Fruit fly (Drosophila melanogaster) whole organism, embryonic: Measurements from ENCODE around the gene CG5910.

Experiments
- Asciz ChIP-seq: fragments of 200-800 bp; sonication (Bioruptor generic); optimal IDR thresholded peaks from 2 replicates; lab custom pipeline; 2017; ENCODE audit warnings: missing biosample characterization, mild to moderate bottlenecking, missing genetic modification characterization, missing genetic modification reagents
- CG10366 ChIP-seq: fragments of 200-800 bp; sonication (Bioruptor generic); IDR thresholded peaks from 2 replicates; pipeline ENCODE4 v1.3.6; 2022; ENCODE audit warnings: missing biosample characterization, missing genetic modification characterization
- CG10431 ChIP-seq: fragments of 200-800 bp; sonication (Bioruptor generic); optimal IDR thresholded peaks from 3 replicates; lab custom pipeline; 2018; ENCODE audit warnings: missing biosample characterization, mild to moderate bottlenecking, missing genetic modification characterization
- CG11247 ChIP-seq: fragments of 200-800 bp; sonication (Bioruptor generic); IDR thresholded peaks from 2 replicates; pipeline ENCODE4 v1.3.6; 2022; ENCODE audit warnings: missing biosample characterization, missing genetic modification characterization
- CG11456 ChIP-seq: fragments of 200-800 bp; sonication (Bioruptor generic); IDR thresholded peaks from 3 replicates; pipeline ENCODE4 v1.3.6; 2022; ENCODE audit warnings: missing biosample characterization, missing genetic modification characterization
- CG13296 ChIP-seq: fragments of 200-800 bp; sonication (Bioruptor generic); optimal IDR thresholded peaks from 3 replicates; lab custom pipeline; 2018; ENCODE audit warnings: missing biosample characterization, mild to moderate bottlenecking, missing genetic modification characterization
- CG13424 ChIP-seq: fragments of 200-800 bp; sonication (Bioruptor generic); optimal IDR thresholded peaks from 2 replicates; lab custom pipeline; 2019; ENCODE audit warnings: missing biosample characterization, mild to moderate bottlenecking, missing genetic modification characterization, moderate library complexity
- CG15011 ChIP-seq: fragments of 200-800 bp; sonication (Bioruptor generic); optimal IDR thresholded peaks from 3 replicates; lab custom pipeline; 2018; ENCODE audit warnings: missing biosample characterization, mild to moderate bottlenecking, missing genetic modification characterization
- CG1647 ChIP-seq: fragments of 200-800 bp; sonication (Bioruptor generic); optimal IDR thresholded peaks from 3 replicates; lab custom pipeline; 2016; ENCODE audit warnings: missing biosample characterization, missing genetic modification characterization
- CG2199 ChIP-seq: fragments of 200-800 bp; sonication (Bioruptor generic); IDR thresholded peaks from 3 replicates; pipeline ENCODE4 v1.3.6; 2022; ENCODE audit warnings: missing biosample characterization, missing genetic modification characterization
- CG2875 ChIP-seq: fragments of 200-800 bp; sonication (Bioruptor generic); optimal IDR thresholded peaks from 2 replicates; lab custom pipeline; 2017; ENCODE audit warnings: missing biosample characterization, mild to moderate bottlenecking, missing genetic modification characterization, missing genetic modification reagents
- CG33557 ChIP-seq: fragments of 200-800 bp; sonication (Bioruptor generic); optimal IDR thresholded peaks from 2 replicates; lab custom pipeline; 2019; ENCODE audit warnings: missing biosample characterization, mild to moderate bottlenecking, missing genetic modification characterization, moderate library complexity
- CG3407 ChIP-seq: fragments of 200-800 bp; sonication (Bioruptor generic); optimal IDR thresholded peaks from 2 replicates; lab custom pipeline; 2018; ENCODE audit warnings: missing biosample characterization, mild to moderate bottlenecking, missing genetic modification characterization
- CG34376 ChIP-seq: fragments of 200-800 bp; sonication (Bioruptor generic); optimal IDR thresholded peaks from 2 replicates; lab custom pipeline; 2018; ENCODE audit warnings: missing biosample characterization, mild to moderate bottlenecking, missing genetic modification characterization
- CG42726 ChIP-seq: fragments of 200-800 bp; sonication (Bioruptor generic); IDR thresholded peaks from 2 replicates; pipeline ENCODE4 v1.3.6; 2022; ENCODE audit warnings: missing biosample characterization, missing genetic modification characterization; ENCODE audit not compliant: partially characterized antibody
- CG4617 ChIP-seq: fragments of 200-800 bp; sonication (Bioruptor generic); optimal IDR thresholded peaks from 3 replicates; lab custom pipeline; 2016; ENCODE audit warnings: missing biosample characterization, missing genetic modification characterization, borderline replicate concordance
- CG6254 ChIP-seq: fragments of 200-800 bp; sonication (Bioruptor generic); optimal IDR thresholded peaks from 3 replicates; lab custom pipeline; 2017; ENCODE audit warnings: mild to moderate bottlenecking, missing biosample characterization, missing genetic modification reagents, missing genetic modification characterization
- CG6854 ChIP-seq: fragments of 200-800 bp; sonication (Bioruptor generic); optimal IDR thresholded peaks from 3 replicates; lab custom pipeline; 2017; ENCODE audit warnings: missing biosample characterization, mild to moderate bottlenecking, missing genetic modification characterization
- CG8359 ChIP-seq: fragments of 200-800 bp; sonication (Bioruptor generic); optimal IDR thresholded peaks from 2 replicates; lab custom pipeline; 2017; ENCODE audit warnings: missing biosample characterization, mild to moderate bottlenecking, missing genetic modification characterization, borderline replicate concordance
- CG8944 ChIP-seq: fragments of 200-800 bp; sonication (Bioruptor generic); optimal IDR thresholded peaks from 3 replicates; lab custom pipeline; 2016; ENCODE audit warnings: missing biosample characterization, missing genetic modification characterization
- CG9215 ChIP-seq: fragments of 200-800 bp; sonication (Bioruptor generic); IDR thresholded peaks from 2 replicates; pipeline ENCODE4 v1.3.6; 2022; ENCODE audit warnings: missing biosample characterization, missing genetic modification characterization
- CHES-1-like ChIP-seq: fragments of 200-800 bp; sonication (Bioruptor generic); optimal IDR thresholded peaks from 2 replicates; lab custom pipeline; 2016; ENCODE audit warnings: missing biosample characterization, missing genetic modification characterization
- Dad ChIP-seq: fragments of 200-800 bp; sonication (Bioruptor generic); optimal IDR thresholded peaks from 3 replicates; lab custom pipeline; 2016; ENCODE audit warnings: missing biosample characterization, missing genetic modification characterization
- Dll ChIP-seq: fragments of 200-800 bp; sonication (Bioruptor generic); IDR thresholded peaks from 4 replicates; pipeline ENCODE4 v1.3.6; 2022; ENCODE audit warnings: missing biosample characterization, missing genetic modification characterization; ENCODE audit not compliant: partially characterized antibody
- HLH4C ChIP-seq: fragments of 200-800 bp; sonication (Bioruptor generic); IDR thresholded peaks from 3 replicates; pipeline ENCODE4 v1.3.6; 2022; ENCODE audit warnings: missing biosample characterization, missing genetic modification characterization; ENCODE audit not compliant: partially characterized antibody
- NC2β ChIP-seq: fragments of 200-800 bp; sonication (Bioruptor generic); optimal IDR thresholded peaks from 2 replicates; lab custom pipeline; 2016; ENCODE audit warnings: missing biosample characterization, missing genetic modification characterization
- Scr ChIP-seq: fragments of 200-800 bp; sonication (Bioruptor generic); IDR thresholded peaks from 2 replicates; pipeline ENCODE4 v1.3.6; 2022; ENCODE audit warnings: missing biosample characterization, missing genetic modification characterization; ENCODE audit not compliant: partially characterized antibody
- Tbp ChIP-seq: fragments of >200 bp; optimal IDR thresholded peaks from 2 replicates; lab custom pipeline; 2018; ENCODE audit warnings: missing biosample characterization, missing genetic modification characterization
- Xrp1 ChIP-seq: fragments of 200-800 bp; sonication (Bioruptor generic); IDR thresholded peaks from 2 replicates; pipeline ENCODE4 v1.3.6; 2022; ENCODE audit warnings: missing biosample characterization, missing genetic modification characterization
- croc ChIP-seq: fragments of 200-800 bp; sonication (Bioruptor generic); conservative IDR thresholded peaks from 3 replicates; pipeline ENCODE4 v1.3.6; 2022; ENCODE audit warnings: missing biosample characterization, missing genetic modification characterization
- disco-r ChIP-seq: fragments of 200-800 bp; sonication (Bioruptor generic); optimal IDR thresholded peaks from 2 replicates; lab custom pipeline; 2016; ENCODE audit warnings: missing biosample characterization, missing genetic modification characterization
- gce ChIP-seq: fragments of 200-800 bp; sonication (Bioruptor generic); IDR thresholded peaks from 3 replicates; pipeline ENCODE4 v1.3.6; 2022; ENCODE audit warnings: missing biosample characterization, missing genetic modification characterization
- gcm ChIP-seq: fragments of 200-800 bp; sonication (Bioruptor generic); optimal IDR thresholded peaks from 2 replicates; lab custom pipeline; 2019; ENCODE audit warnings: missing biosample characterization, mild to moderate bottlenecking, missing genetic modification characterization, moderate library complexity
- grn ChIP-seq: fragments of 200-800 bp; sonication (Bioruptor generic); optimal IDR thresholded peaks from 3 replicates; lab custom pipeline; 2017; ENCODE audit warnings: missing biosample characterization, missing genetic modification characterization
- gro ChIP-seq: fragments of 200-800 bp; sonication (Bioruptor generic); optimal IDR thresholded peaks from 2 replicates; lab custom pipeline; 2016; ENCODE audit warnings: missing biosample characterization, missing genetic modification characterization
- hth ChIP-seq: fragments of >200 bp; optimal IDR thresholded peaks from 2 replicates; lab custom pipeline; 2017; ENCODE audit warnings: inconsistent platforms
- ind ChIP-seq: fragments of 200-800 bp; sonication (Bioruptor generic); optimal IDR thresholded peaks from 3 replicates; lab custom pipeline; 2016; ENCODE audit warnings: missing biosample characterization, missing genetic modification characterization
- jing ChIP-seq: fragments of 200-800 bp; sonication (Bioruptor generic); optimal IDR thresholded peaks from 2 replicates; lab custom pipeline; 2018; ENCODE audit warnings: missing biosample characterization, mild to moderate bottlenecking, missing genetic modification characterization
- kay ChIP-seq: fragments of 200-800 bp; sonication (Bioruptor generic); optimal IDR thresholded peaks from 2 replicates; lab custom pipeline; 2016; ENCODE audit warnings: missing biosample characterization, missing genetic modification characterization
- oc ChIP-seq: fragments of 200-800 bp; sonication (Bioruptor generic); optimal IDR thresholded peaks from 2 replicates; lab custom pipeline; 2018; ENCODE audit warnings: missing biosample characterization, mild to moderate bottlenecking, missing genetic modification characterization, moderate library complexity
- org-1 ChIP-seq: fragments of 200-800 bp; sonication (Bioruptor generic); optimal IDR thresholded peaks from 2 replicates; lab custom pipeline; 2017; ENCODE audit warnings: missing biosample characterization, missing genetic modification characterization
- pan ChIP-seq, 4 experiments: fragments of >200 bp in 3 of 4; fragments of 200-800 bp in 1 of 4; sonication (Bioruptor generic) in 1 of 4; optimal IDR thresholded peaks in 3 of 4; IDR thresholded peaks in 1 of 4; 2 replicates each; pipeline versions ENCODE4 v1.3.6 to Lab custom; 2017 to 2022; ENCODE audit warnings: missing biosample characterization in 2 of 4, missing genetic modification characterization in 2 of 4, mixed read lengths in 1 of 4
- pnt ChIP-seq: fragments of 200-800 bp; sonication (Bioruptor generic); optimal IDR thresholded peaks from 3 replicates; lab custom pipeline; 2016; ENCODE audit warnings: missing biosample characterization, missing genetic modification characterization
- row ChIP-seq: fragments of 200-800 bp; sonication (Bioruptor generic); IDR thresholded peaks from 3 replicates; pipeline ENCODE4 v1.3.6; 2022; ENCODE audit warnings: missing biosample characterization, missing genetic modification characterization
- salm ChIP-seq: fragments of 200-800 bp; sonication (Bioruptor generic); optimal IDR thresholded peaks from 2 replicates; lab custom pipeline; 2018; ENCODE audit warnings: missing biosample characterization, mild to moderate bottlenecking, missing genetic modification characterization
- sima ChIP-seq: fragments of 200-800 bp; sonication (Bioruptor generic); optimal IDR thresholded peaks from 2 replicates; lab custom pipeline; 2016; ENCODE audit warnings: missing biosample characterization, missing genetic modification characterization
- tap ChIP-seq: fragments of 200-800 bp; optimal IDR thresholded peaks from 3 replicates; lab custom pipeline; 2019; ENCODE audit warnings: missing biosample characterization, mild to moderate bottlenecking, missing genetic modification characterization, moderate library complexity
- tx ChIP-seq: fragments of 200-800 bp; sonication (Bioruptor generic); optimal IDR thresholded peaks from 2 replicates; lab custom pipeline; 2016; ENCODE audit warnings: missing biosample characterization, missing genetic modification characterization
- unpg ChIP-seq: fragments of 200-800 bp; sonication (Bioruptor generic); optimal IDR thresholded peaks from 3 replicates; lab custom pipeline; 2018; ENCODE audit warnings: missing biosample characterization, mild to moderate bottlenecking, missing genetic modification characterization, moderate library complexity
- zfh1 ChIP-seq: fragments of 200-800 bp; sonication (Bioruptor generic); IDR thresholded peaks from 3 replicates; pipeline ENCODE4 v1.3.6; 2022; ENCODE audit warnings: missing biosample characterization, missing genetic modification characterization

Gene CG5910

DNA sequence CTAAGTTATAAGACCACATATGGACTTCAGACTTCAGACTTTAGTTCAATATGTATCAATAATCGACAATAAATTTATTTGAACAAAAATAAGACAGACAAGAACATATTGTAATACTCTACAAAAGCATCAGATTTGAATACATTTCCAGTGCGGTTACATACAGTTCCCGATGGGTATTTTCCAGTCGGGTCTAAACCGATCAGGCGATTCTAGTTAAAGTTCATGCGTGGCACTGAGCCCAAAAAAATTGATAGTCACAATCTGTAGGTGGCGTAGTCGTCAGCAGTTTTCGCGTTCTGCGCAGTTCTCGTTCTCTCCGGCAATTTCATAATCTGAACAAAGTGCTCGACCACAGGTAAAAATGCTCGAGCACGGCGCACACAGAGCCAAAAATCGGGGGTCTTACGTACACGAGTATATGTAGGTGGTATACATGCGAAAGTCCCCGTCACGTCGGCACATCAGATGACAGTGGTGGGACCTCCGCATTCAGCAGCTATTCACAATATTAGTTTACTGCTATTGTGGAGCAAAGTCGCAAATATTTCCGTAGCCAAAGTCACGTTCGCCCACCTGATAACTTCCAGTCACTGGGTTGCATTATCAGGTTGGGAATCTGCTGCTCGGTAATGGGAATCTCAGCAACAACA lies 46.8 kb upstream of the CG5910 start (continued):
- TF ChIP-seq Tbp (GFP tag; lab: Kevin White, UChicago) (no peak), pnt (GFP tag; lab: Kevin White, UChicago) (no peak), row (GFP tag; lab: Robert Waterston, UW) (peak; percentile 78), CG1647 (peak; percentile 54), gce (GFP tag; lab: Robert Waterston, UW) (no peak; the same call in 2 of the 3 replicates), tx (no peak), CG10366 (GFP tag; lab: Robert Waterston, UW) (peak; percentile 31; the same call in 1 of the 2 replicates), CG13424 (tag; lab: Kevin White, UChicago) (peak; percentile 26), CG4617 (no peak), hth (lab: Kevin White, UChicago) (no peak), CG9215 (GFP tag; lab: Robert Waterston, UW) (peak; percentile 38), CG13296 (GFP tag; lab: Kevin White, UChicago) (peak; percentile 44), CG11247 (GFP tag; lab: Robert Waterston, UW) (no peak), CG6854 (GFP tag; lab: Kevin White, UChicago) (peak; percentile 32), HLH4C (no peak), CG10431 (GFP tag; lab: Kevin White, UChicago) (peak; percentile 63), pan (optimal IDR thresholded peaks at IDR 0.05; lab: Kevin White, UChicago) (no peak), pan (GFP tag; optimal IDR thresholded peaks at IDR 0.05 in 1 of 2, IDR thresholded peaks at IDR 0.05 in 1 of 2) (peak in 1 of 2 experiments; percentile 31), kay (GFP tag; lab: Kevin White, UChicago) (no peak), CG3407 (GFP tag; lab: Kevin White, UChicago) (no peak), Dad (GFP tag; lab: Kevin White, UChicago) (no peak), ind (peak; percentile 55), CHES-1-like (GFP tag; lab: Kevin White, UChicago) (no peak), CG11456 (no peak; the same call in 2 of the 3 replicates), gro (GFP tag; lab: Kevin White, UChicago) (peak; percentile 23), CG8359 (GFP tag; lab: Kevin White, UChicago) (no peak), CG2199 (GFP tag; lab: Robert Waterston, UW) (peak; percentile 89; the same call in 2 of the 3 replicates), Dll (no peak), CG15011 (GFP tag; lab: Kevin White, UChicago) (peak; percentile 20), croc (GFP tag; lab: Robert Waterston, UW) (no peak), Scr (GFP tag; lab: Robert Waterston, UW) (no peak), CG34376 (peak; percentile 82), CG42726 (no peak), CG33557 (GFP tag; lab: Kevin White, UChicago) (no peak), sima (GFP tag; lab: Kevin White, UChicago) (no peak), NC2β (GFP tag; lab: Kevin White, UChicago) (no peak), Xrp1 (GFP tag; lab: Robert Waterston, UW) (no peak), oc (tag; lab: Kevin White, UChicago) (no peak), tap (tag; lab: Kevin White, UChicago) (no peak), jing (GFP tag; lab: Kevin White, UChicago) (no peak), grn (peak; percentile 72), CG8944 (GFP tag; lab: Kevin White, UChicago) (peak; percentile 8), CG2875 (no peak), gcm (no peak), unpg (GFP tag; lab: Kevin White, UChicago) (peak; percentile 26), Asciz (GFP tag; lab: Kevin White, UChicago) (no peak), salm (no peak), CG6254 (GFP tag; lab: Kevin White, UChicago) (no peak), disco-r (GFP tag; lab: Kevin White, UChicago) (no peak), org-1 (no peak), zfh1 (GFP tag; lab: Robert Waterston, UW) (no peak)
